Worm (Caenorhabditis elegans): ENCODE measurements around the gene F40G9.9.
A peak's percentile ranks its signal among the peaks of the same experiment; 100 is the strongest.

Gene F40G9.9

DNA sequence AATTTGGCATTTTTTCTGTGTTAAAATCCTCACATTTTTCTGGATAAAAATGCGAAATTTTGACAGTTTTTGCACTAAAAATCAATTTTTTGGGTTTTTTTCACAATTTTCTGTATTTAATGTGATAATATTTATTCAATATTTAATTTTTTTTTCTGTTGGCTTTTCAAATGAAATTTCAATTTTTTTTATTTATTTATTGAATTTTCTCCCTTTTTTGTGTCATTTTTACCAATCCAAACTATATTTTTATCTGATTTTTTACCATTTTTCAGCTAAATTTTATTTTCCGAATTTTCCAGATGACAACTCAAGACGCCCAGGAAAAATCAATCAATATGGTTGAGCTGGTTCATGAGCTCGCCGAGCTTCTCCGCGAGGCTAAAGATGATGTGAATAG, 22.6 kb upstream of the F40G9.9 start, which contains the start of gene F40G9.17:
Gene F40G9.17, plus strand, starts transcription at position 301 of the 400 bp plus-strand sequence.
- no peak for TF ChIP-seq flh-1 (GFP tag; optimal IDR thresholded peaks at IDR 0.05)
- no peak for TF ChIP-seq zip-8 (tag; optimal IDR thresholded peaks at IDR 0.05)
- TF ChIP-seq ceh-43 (GFP tag; optimal IDR thresholded peaks at IDR 0.05) = no peak
- TF ChIP-seq mab-5 (tag; optimal IDR thresholded peaks at IDR 0.05) = no peak
- TF ChIP-seq lsy-2 (tag; optimal IDR thresholded peaks at IDR 0.05) = no peak
- no peak for TF ChIP-seq unc-39 (tag; optimal IDR thresholded peaks at IDR 0.05)
- no peak for TF ChIP-seq nhr-12 (tag; optimal IDR thresholded peaks at IDR 0.05)

ce11 chrIII:191803-192202, 20.3 kb upstream of the F40G9.9 start, which contains the start of gene sec-20:
TSS of gene sec-20 (plus strand) at chrIII:192103.
- TF ChIP-seq nhr-28 (tag; optimal IDR thresholded peaks at IDR 0.05) (no peak), unc-62 (GFP tag; optimal IDR thresholded peaks at IDR 0.05) (no peak), pha-4 (tag; optimal IDR thresholded peaks at IDR 0.05) (no peak)

DNA sequence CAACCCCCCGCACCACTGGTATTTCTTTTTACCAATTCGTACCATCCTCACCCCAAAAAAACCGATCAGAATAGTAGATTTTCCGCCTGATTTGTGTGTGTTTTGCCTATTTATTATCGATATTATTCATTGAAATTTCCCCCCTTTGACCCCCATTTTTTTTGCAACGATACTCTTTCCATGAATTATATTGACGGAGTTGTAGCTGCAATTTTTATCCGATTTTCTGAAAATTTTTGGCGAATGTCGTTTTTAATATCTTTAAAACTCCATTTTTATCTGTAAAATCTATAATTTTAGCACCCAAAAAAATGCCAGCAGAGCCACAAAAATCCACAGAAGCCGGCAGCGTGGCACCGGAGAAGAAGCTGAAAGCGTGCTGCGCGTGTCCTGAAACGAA, 19.2 kb upstream of the F40G9.9 start, which contains the start of gene cox-17:
Gene cox-17, plus strand, starts transcription at position 301 of the 400 bp plus-strand sequence.
- TF ChIP-seq elt-3 (tag; optimal IDR thresholded peaks at IDR 0.05) = no peak
- no peak for TF ChIP-seq zip-8 (tag; optimal IDR thresholded peaks at IDR 0.05)
- no peak for TF ChIP-seq elt-1 (tag; optimal IDR thresholded peaks at IDR 0.05; ENCODE audit: borderline replicate concordance, insufficient read depth)
- TF ChIP-seq ceh-83 (GFP tag; optimal IDR thresholded peaks at IDR 0.05) = no peak
- TF ChIP-seq sptf-1 (tag; optimal IDR thresholded peaks at IDR 0.05) = no peak
- TF ChIP-seq flh-1 (GFP tag; optimal IDR thresholded peaks at IDR 0.05) = no peak
- no peak for TF ChIP-seq hlh-1 (tag; optimal IDR thresholded peaks at IDR 0.05)
- no peak for TF ChIP-seq drap-1 (GFP tag; optimal IDR thresholded peaks at IDR 0.05)
- TF ChIP-seq ceh-43 (GFP tag; optimal IDR thresholded peaks at IDR 0.05) = no peak
- TF ChIP-seq lin-32 (GFP tag; optimal IDR thresholded peaks at IDR 0.05) = no peak
- TF ChIP-seq mls-2 (tag; optimal IDR thresholded peaks at IDR 0.05) = no peak
- no peak for TF ChIP-seq tbx-8 (GFP tag; optimal IDR thresholded peaks at IDR 0.05)
- no peak for TF ChIP-seq lsy-2 (tag; optimal IDR thresholded peaks at IDR 0.05)
- no peak for TF ChIP-seq mep-1 (tag; optimal IDR thresholded peaks at IDR 0.05)

DNA sequence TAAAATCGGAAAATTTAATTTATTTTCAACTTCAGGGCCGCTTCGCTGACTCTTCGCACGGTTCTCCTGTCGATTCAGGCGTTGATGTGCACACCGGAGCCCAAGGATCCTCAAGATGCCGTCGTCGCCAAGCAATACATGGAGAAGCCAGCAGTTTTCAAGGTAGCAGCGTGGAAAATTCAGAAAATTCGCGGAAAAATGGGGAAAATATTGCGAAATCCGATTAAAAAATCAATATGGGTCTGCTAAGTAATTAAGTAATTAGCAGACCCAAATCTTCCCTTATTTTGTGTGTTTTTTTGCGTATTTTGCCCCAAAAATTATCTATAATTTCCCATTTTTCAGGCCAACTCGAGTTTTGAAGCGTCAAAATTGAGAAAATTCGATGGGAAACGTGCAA, 17.8 kb upstream of the F40G9.9 start:
- TF ChIP-seq sem-2 (GFP tag; optimal IDR thresholded peaks at IDR 0.05) (no peak), lin-32 (GFP tag; optimal IDR thresholded peaks at IDR 0.05) (no peak), ham-2 (GFP tag; optimal IDR thresholded peaks at IDR 0.05) (no peak), nhr-237 (tag; optimal IDR thresholded peaks at IDR 0.05) (no peak), ceh-39 (tag; optimal IDR thresholded peaks at IDR 0.05) (no peak), unc-39 (tag; optimal IDR thresholded peaks at IDR 0.05) (no peak), mep-1 (tag; optimal IDR thresholded peaks at IDR 0.05) (no peak), mls-2 (tag; optimal IDR thresholded peaks at IDR 0.05) (no peak), elt-1 (tag; optimal IDR thresholded peaks at IDR 0.05; ENCODE audit: borderline replicate concordance, insufficient read depth) (no peak), sptf-1 (tag; optimal IDR thresholded peaks at IDR 0.05) (no peak), snpc-4 (tag; optimal IDR thresholded peaks at IDR 0.05) (no peak), elt-3 (tag; optimal IDR thresholded peaks at IDR 0.05) (no peak), bed-3 (GFP tag; optimal IDR thresholded peaks at IDR 0.05) (no peak), zip-8 (tag; optimal IDR thresholded peaks at IDR 0.05) (no peak), nhr-76 (tag; optimal IDR thresholded peaks at IDR 0.05) (no peak)

- TF ChIP-seq nhr-237 (tag; optimal IDR thresholded peaks at IDR 0.05) = peak; percentile 31
- peak; percentile 41 for TF ChIP-seq ceh-39 (tag; optimal IDR thresholded peaks at IDR 0.05)
- no peak for TF ChIP-seq pha-4 (tag; optimal IDR thresholded peaks at IDR 0.05)
- peak; percentile 2 for TF ChIP-seq ces-1 (GFP tag; optimal IDR thresholded peaks at IDR 0.05)
- TF ChIP-seq mab-5 (tag; optimal IDR thresholded peaks at IDR 0.05) = no peak
These were observed 16.9 kb upstream of the F40G9.9 start, which contains the start of gene ubc-20 for ce11 chrIII:188426-188888. TSS of gene ubc-20 (plus strand) at chrIII:188838.

DNA sequence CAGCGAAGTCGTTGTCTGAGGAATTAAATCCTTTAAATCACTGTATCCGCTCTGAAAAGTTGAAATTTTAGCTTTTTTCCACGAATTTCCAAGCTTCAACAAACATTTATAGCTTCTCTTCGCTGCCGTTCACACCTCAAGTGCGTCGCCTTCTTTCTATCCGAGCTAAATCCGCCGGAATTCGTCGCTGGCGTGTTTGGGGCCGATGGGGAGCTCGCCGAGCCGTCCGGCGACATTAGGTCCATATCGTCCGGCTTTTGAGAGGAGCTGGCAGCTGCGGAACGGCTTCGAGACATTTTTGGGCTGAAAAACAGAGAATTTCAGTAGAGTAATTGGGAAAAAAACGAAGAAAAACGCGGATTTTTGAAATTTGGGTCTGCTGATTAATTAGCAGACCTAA, 16.3 kb upstream of the F40G9.9 start, which contains the start of gene mxl-2:
Gene mxl-2, minus strand, starts transcription at position 303 of the 400 bp plus-strand sequence.
- TF ChIP-seq blmp-1 (tag; optimal IDR thresholded peaks at IDR 0.05) (no peak), nhr-12 (tag; optimal IDR thresholded peaks at IDR 0.05) (no peak), ces-1 (GFP tag; optimal IDR thresholded peaks at IDR 0.05) (no peak), lin-13 (tag; optimal IDR thresholded peaks at IDR 0.05) (no peak), elt-1 (tag; optimal IDR thresholded peaks at IDR 0.05; ENCODE audit: borderline replicate concordance, insufficient read depth) (no peak), ceh-43 (GFP tag; optimal IDR thresholded peaks at IDR 0.05) (no peak), drap-1 (GFP tag; optimal IDR thresholded peaks at IDR 0.05) (no peak), sptf-1 (tag; optimal IDR thresholded peaks at IDR 0.05) (no peak), tbx-8 (GFP tag; optimal IDR thresholded peaks at IDR 0.05) (no peak), mls-2 (tag; optimal IDR thresholded peaks at IDR 0.05) (no peak), unc-62 (GFP tag; optimal IDR thresholded peaks at IDR 0.05) (no peak), lsy-2 (tag; optimal IDR thresholded peaks at IDR 0.05) (no peak), sem-2 (GFP tag; optimal IDR thresholded peaks at IDR 0.05) (no peak)

All from whole organism, mixed stage, embryonic.